Worm (Caenorhabditis elegans): ENCODE data around the gene tiar-2.

tiar-2 gene

DNA sequence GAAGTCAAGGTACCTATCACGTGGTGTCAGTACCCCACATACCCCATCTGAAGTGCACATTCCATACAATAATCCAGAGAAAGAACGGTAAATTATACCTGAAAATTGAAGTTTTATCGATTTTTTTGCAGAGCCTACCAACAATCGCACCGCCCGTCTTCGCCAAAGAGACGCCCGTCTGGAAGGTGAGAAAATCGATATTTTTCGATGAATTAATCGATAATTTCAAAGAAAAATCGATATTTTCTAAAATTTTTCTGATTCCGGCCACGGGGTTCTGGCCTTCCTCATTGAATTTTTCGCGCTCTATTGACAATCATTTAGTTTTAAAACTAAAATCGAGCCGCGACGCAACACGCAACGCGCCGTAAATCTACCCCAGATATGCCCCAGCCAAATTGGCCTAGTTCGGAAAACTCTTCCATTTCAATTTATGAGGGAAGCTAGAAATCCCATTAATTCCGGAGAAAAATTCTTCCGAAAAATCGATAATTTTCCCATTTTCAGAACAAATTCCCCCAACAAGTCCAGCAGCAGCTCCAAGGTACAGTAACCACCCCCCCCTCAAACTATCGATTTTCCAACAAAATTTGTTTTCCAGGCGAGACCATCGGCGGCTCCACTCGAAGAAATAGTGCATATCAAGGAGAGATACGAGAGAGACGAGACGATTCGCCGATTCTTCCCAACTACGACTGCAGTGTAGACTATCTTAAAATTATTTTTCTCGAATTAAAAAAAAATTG, 1.9 kb upstream of the tiar-2 start:
- TF ChIP-seq ceh-13 (GFP tag; optimal IDR thresholded peaks at IDR 0.05), result no peak
- no peak for TF ChIP-seq ama-1 (optimal IDR thresholded peaks at IDR 0.05)
- TF ChIP-seq ets-7 (tag; optimal IDR thresholded peaks at IDR 0.05), result no peak
- peak; percentile 51; the same call in 1 of the 2 replicates for TF ChIP-seq pes-1 (GFP tag; IDR thresholded peaks at IDR 0.05)
- TF ChIP-seq hmbx-1 (tag; optimal IDR thresholded peaks at IDR 0.05), result no peak
- no peak for TF ChIP-seq tbx-11 (GFP tag; IDR thresholded peaks at IDR 0.05)

DNA sequence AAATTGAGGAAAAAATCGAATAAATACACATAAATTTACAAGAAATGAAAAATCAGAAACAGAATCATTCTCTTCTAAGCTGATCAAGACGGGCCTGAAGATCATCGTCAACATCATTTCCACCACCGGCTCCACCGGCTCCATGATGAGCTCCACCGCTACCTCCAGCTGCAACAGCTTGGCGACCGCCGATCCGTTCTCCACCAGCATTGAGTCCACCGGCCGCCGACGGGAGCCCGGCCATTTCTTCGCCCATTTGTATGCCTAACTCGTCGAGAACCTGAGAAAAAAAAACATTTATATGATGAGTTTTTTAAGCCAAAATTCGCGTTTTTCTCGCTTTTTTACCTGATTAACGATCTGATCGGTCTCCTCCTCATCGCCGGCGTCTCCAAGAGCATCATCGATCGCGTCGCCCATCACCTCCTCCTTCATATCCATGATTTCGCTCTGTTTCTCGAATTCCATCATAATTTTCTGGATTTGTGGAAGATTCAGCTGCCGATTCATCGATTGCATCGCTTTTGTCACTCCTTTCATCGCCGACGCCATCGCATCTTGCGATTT, 1.1 kb upstream of the tiar-2 start:
- TF ChIP-seq aly-1 (tag; optimal IDR thresholded peaks at IDR 0.05) (no peak), sea-1 (GFP tag; conservative IDR thresholded peaks at IDR 0.05) (no peak), F13C5.2 (tag; optimal IDR thresholded peaks at IDR 0.05) (no peak), flt-1 (GFP tag; IDR thresholded peaks at IDR 0.05) (no peak), ets-7 (tag; optimal IDR thresholded peaks at IDR 0.05) (no peak), pes-1 (GFP tag; IDR thresholded peaks at IDR 0.05) (no peak), hnd-1 (tag; optimal IDR thresholded peaks at IDR 0.05) (no peak), B0310.2 (tag; optimal IDR thresholded peaks at IDR 0.05) (no peak), tbx-37 (GFP tag; conservative IDR thresholded peaks at IDR 0.05) (no peak), tra-4 (tag; optimal IDR thresholded peaks at IDR 0.05) (no peak)

DNA sequence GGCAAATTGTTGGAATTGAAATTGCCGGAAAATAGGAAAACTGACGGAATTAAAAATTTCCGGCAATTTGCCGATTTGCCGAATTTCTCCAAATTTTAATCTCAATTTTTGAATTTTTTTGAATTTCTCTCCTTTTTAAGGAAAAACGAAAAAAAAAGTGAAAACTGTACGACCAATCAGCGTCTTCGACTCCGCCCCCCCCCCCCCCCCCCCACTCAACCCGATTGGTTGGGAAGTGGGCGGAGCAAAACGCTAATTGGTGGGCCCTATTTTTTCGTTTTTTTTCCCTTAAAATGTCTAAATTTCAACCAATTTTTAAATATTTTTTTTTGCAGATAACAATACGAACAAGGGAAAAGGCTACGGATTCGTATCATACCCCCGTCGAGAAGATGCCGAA, 1.5 kb downstream of the tiar-2 start:
- TF ChIP-seq B0310.2 (tag; optimal IDR thresholded peaks at IDR 0.05) (no peak), tra-4 (tag; optimal IDR thresholded peaks at IDR 0.05) (no peak), hmg-4 (GFP tag; optimal IDR thresholded peaks at IDR 0.05) (no peak), ama-1 (optimal IDR thresholded peaks at IDR 0.05) (no peak), hmbx-1 (tag; optimal IDR thresholded peaks at IDR 0.05) (no peak), hnd-1 (tag; optimal IDR thresholded peaks at IDR 0.05) (no peak), ceh-36 (tag; optimal IDR thresholded peaks at IDR 0.05) (no peak), tbx-11 (GFP tag; IDR thresholded peaks at IDR 0.05) (no peak), flt-1 (GFP tag; IDR thresholded peaks at IDR 0.05) (no peak)

DNA sequence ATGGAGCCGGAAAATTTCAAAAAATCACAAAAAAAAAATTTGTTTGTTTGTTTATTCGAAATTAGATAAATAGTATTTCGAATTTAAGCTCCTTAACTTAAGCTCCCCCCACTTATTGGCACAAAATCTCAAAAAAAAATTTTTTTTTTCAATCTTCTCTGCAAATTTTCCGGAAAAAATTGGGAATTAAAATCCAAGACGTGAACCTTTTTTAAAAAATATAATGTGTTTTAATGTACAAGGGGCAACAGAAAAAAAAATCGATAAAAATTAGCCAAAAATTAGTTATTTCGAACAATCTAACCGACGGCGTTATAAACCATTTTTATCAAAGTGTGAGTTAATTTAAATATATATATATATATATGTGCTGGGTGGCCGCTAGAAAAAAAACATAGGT, 5.9 kb downstream of the tiar-2 start, which contains the start of gene Y46G5A.14:
Gene Y46G5A.14, plus strand, starts transcription at position 301 of the 400 bp plus-strand sequence.
- no peak for TF ChIP-seq F13C5.2 (tag; optimal IDR thresholded peaks at IDR 0.05)
- no peak for TF ChIP-seq ceh-13 (GFP tag; optimal IDR thresholded peaks at IDR 0.05)
- TF ChIP-seq scrt-1 (GFP tag; IDR thresholded peaks at IDR 0.05), result no peak
- no peak for TF ChIP-seq tra-4 (tag; optimal IDR thresholded peaks at IDR 0.05)
- TF ChIP-seq B0310.2 (tag; optimal IDR thresholded peaks at IDR 0.05), result no peak
- no peak for TF ChIP-seq aly-1 (tag; optimal IDR thresholded peaks at IDR 0.05)
- no peak for TF ChIP-seq pes-1 (GFP tag; IDR thresholded peaks at IDR 0.05)
- no peak for TF ChIP-seq hnd-1 (tag; optimal IDR thresholded peaks at IDR 0.05)
- TF ChIP-seq sea-1 (GFP tag; conservative IDR thresholded peaks at IDR 0.05), result no peak
- no peak for TF ChIP-seq ama-1 (optimal IDR thresholded peaks at IDR 0.05)

DNA sequence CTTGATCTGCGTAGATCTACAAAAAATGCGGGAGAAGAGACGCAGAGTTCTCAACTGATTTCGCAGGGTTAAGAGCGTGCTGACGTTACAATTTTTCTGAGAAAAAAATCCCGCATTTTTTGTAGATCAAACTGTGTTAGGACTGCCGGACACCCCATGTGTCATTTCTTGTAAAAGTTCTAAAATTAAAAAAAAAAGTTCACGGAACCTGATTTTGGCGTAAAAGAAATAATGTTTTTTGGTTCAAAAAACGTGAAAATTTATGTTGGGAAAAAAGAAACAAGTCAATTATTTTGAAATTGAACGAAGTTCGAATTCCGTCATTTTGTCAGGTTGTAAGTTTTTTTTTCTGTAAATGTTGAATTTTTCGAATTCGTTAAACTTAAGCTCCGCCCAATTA, 7.9 kb downstream of the tiar-2 start, which contains the start of gene Y46G5A.34:
Gene Y46G5A.34, plus strand, starts transcription at position 301 of the 400 bp plus-strand sequence.
- no peak for TF ChIP-seq tbx-11 (GFP tag; IDR thresholded peaks at IDR 0.05)
- no peak for TF ChIP-seq hmbx-1 (tag; optimal IDR thresholded peaks at IDR 0.05)
- TF ChIP-seq scrt-1 (GFP tag; IDR thresholded peaks at IDR 0.05), result no peak
- no peak for TF ChIP-seq hmg-4 (GFP tag; optimal IDR thresholded peaks at IDR 0.05)
- TF ChIP-seq ama-1 (optimal IDR thresholded peaks at IDR 0.05), result no peak
- no peak for TF ChIP-seq flt-1 (GFP tag; IDR thresholded peaks at IDR 0.05)

DNA sequence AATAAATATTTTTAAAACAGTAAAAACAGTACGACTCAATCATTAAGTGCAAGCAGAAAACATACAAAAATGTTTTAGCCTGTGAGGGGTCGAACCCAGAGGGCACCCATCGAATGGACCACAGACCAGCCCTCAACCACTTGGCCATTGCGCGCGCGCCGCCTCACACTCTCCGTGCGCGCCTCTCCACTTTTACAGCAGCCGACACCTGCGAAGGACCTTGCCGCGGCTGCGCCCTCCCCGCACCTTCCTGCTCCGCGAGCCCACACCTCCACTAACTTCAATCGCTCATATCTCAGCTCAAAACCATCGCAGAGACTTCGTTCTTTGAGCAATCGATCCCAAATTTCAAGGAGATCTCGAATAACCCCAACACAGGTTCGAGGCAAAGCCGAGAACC, 9.9 kb downstream of the tiar-2 start:
- TF ChIP-seq sea-1 (GFP tag; conservative IDR thresholded peaks at IDR 0.05) (0 out of 2 replicates have a peak, but pooled peaks have one; percentile 13), flt-1 (GFP tag; IDR thresholded peaks at IDR 0.05) (peak; percentile 36; the same call in 1 of the 2 replicates)

DNA sequence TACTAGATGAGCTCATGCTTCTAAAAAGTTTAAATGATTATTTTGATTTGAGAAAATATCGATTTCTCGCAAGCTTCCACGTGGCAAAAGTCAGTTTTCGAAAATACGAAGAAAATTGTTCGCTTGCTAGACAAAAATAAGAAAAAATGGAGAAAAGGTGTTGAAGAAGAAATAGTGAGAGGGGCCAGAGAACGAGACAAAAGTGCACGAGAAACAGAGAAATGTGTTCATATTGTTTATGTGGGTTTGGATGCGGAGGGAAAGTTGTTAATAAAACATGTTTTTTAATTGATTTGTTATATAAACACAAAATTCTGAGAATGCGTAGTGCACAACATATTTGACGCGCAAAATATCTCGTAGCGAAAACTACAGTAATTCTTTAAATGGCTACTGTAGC, 16.9 kb downstream of the tiar-2 start, which contains the start of gene Y46G5A.15:
Gene Y46G5A.15, minus strand, starts transcription at position 26 of the 400 bp plus-strand sequence.
- TF ChIP-seq ceh-13 (GFP tag; optimal IDR thresholded peaks at IDR 0.05) (no peak), hmg-4 (GFP tag; optimal IDR thresholded peaks at IDR 0.05) (no peak)

DNA sequence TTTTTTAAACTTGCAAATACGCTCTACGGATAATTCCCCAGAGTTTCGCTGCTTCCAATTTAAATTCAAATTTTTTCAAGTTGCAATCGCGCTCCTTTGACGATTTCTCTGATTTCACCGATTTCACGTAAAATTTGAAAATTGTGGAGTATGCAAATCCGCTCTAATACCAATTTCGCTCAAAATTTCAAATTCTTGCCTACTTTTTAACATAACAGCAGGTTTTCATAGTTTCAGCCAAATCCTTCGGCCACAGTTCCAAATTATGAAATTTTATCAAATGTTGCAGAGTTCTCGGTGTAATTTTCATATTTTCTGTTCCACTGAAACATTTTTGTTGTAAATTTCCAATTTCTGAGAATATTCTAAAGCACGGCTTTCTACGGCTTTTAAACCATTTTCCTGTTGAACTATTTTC, 19.4 kb downstream of the tiar-2 start, which contains the start of gene alkb-7:
Gene alkb-7, minus strand, starts transcription at position 323 of the 418 bp plus-strand sequence.
- no peak for TF ChIP-seq tbx-11 (GFP tag; IDR thresholded peaks at IDR 0.05)
- no peak for TF ChIP-seq ceh-13 (GFP tag; optimal IDR thresholded peaks at IDR 0.05)
- TF ChIP-seq ets-7 (tag; optimal IDR thresholded peaks at IDR 0.05), result no peak
- TF ChIP-seq ceh-36 (tag; optimal IDR thresholded peaks at IDR 0.05), result no peak
- TF ChIP-seq aly-1 (tag; optimal IDR thresholded peaks at IDR 0.05), result no peak
- no peak for TF ChIP-seq scrt-1 (GFP tag; IDR thresholded peaks at IDR 0.05)
- TF ChIP-seq flt-1 (GFP tag; IDR thresholded peaks at IDR 0.05), result no peak
- TF ChIP-seq hnd-1 (tag; optimal IDR thresholded peaks at IDR 0.05), result no peak
- TF ChIP-seq F13C5.2 (tag; optimal IDR thresholded peaks at IDR 0.05), result peak; percentile 14
- TF ChIP-seq sea-1 (GFP tag; conservative IDR thresholded peaks at IDR 0.05), result no peak
- 0 out of 2 replicates have a peak, but pooled peaks have one; percentile 20 for TF ChIP-seq pes-1 (GFP tag; IDR thresholded peaks at IDR 0.05)
- TF ChIP-seq tra-4 (tag; optimal IDR thresholded peaks at IDR 0.05), result peak; percentile 22
- TF ChIP-seq ama-1 (optimal IDR thresholded peaks at IDR 0.05), result peak; percentile 79
- peak; percentile 24 for TF ChIP-seq B0310.2 (tag; optimal IDR thresholded peaks at IDR 0.05)
- TF ChIP-seq hmg-4 (GFP tag; optimal IDR thresholded peaks at IDR 0.05), result no peak
- TF ChIP-seq tbx-37 (GFP tag; conservative IDR thresholded peaks at IDR 0.05), result no peak
- no peak for TF ChIP-seq hmbx-1 (tag; optimal IDR thresholded peaks at IDR 0.05)

Data from whole organism, early embryonic.